Worm (Caenorhabditis elegans) whole organism, L4/young adult: ENCODE results near the gene bub-3.

ENCODE experiments used
- W03F9.2 ChIP-seq: fragments of 150-350 bp; optimal IDR thresholded peaks from 2 replicates; lab custom pipeline; 2014; ENCODE audit warnings: missing biosample characterization, missing genetic modification characterization
- dao-5 ChIP-seq: sonication (generic microtip); optimal IDR thresholded peaks from 2 replicates; lab custom pipeline; 2016; ENCODE audit warnings: missing genotype, missing genetic modification characterization, moderate library complexity, missing compliant biosample characterization
- him-1 ChIP-seq: sonication (generic microtip); optimal IDR thresholded peaks from 2 replicates; lab custom pipeline; 2016; ENCODE audit warnings: missing genotype, missing genetic modification reagents, missing genetic modification characterization, missing compliant biosample characterization

bub-3 gene

DNA sequence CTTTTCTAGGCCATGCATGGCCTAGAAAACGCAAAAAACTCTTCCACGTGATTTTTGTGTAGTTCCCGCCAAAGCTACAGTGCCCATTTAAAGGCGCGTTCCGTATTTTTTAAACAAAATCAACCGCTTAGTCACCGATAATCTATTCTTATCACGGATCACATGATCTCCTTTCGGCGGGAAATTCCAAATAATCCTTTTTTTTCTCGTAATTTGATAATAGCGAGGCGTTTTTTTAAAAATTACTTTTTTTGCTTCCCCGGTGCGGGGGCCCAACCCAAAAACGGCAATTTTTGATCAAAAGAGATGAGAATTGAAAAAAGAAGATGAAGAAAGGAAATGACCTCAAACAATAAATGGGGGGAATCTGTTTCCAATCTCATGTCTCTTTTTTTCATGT lies 25.2 kb downstream of the bub-3 start:
- no peak for TF ChIP-seq dao-5 (tag; lab: Kevin White, UChicago)
- no peak for TF ChIP-seq him-1
- TF ChIP-seq W03F9.2 (tag; lab: Kevin White, UChicago), result no peak

DNA sequence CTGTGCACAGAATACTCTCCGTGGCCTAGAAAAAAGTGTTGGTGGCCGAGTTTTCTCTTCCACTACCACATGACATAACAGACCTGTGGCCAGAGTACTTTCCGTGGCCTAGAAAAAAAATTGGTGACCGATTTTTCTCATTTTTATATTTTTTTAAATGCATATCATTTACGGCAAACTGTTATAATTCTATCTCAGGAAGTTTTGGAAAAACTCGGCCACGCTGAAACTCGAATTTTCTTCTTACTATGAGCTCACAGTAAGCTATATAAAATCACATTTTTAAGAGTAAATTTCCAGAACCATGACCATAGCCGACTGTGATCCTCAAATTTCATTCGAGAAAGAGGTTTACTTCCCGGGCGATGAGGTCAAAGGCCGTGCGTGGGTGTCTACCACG lies 26.2 kb downstream of the bub-3 start, which contains the start of gene arrd-14:
Gene arrd-14, plus strand, starts transcription at position 301 of the 400 bp plus-strand sequence.
- TF ChIP-seq dao-5 (tag; lab: Kevin White, UChicago), result no peak
- TF ChIP-seq him-1, result no peak
- TF ChIP-seq W03F9.2 (tag; lab: Kevin White, UChicago), result no peak

DNA sequence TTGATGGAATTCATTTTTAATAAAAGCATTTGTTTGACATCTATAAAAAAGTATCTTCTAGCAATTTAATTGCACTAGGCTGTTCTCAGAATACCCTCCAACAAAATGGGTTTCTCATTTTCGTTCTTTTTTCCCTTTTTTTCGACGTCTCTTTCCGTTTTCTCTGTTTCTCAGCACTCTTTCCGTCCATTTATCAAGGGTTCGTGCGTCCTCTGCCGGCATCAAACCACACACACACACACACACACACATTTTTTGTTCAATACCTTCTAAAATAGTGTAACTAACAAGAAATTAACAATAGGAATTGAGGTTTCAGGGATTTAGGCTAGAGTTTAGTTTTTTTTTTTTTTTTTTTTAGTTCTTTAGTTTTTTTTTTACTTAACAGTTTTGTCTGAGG lies 30.4 kb downstream of the bub-3 start:
- TF ChIP-seq him-1, result no peak
- TF ChIP-seq dao-5 (tag; lab: Kevin White, UChicago), result no peak
- TF ChIP-seq W03F9.2 (tag; lab: Kevin White, UChicago), result no peak

DNA sequence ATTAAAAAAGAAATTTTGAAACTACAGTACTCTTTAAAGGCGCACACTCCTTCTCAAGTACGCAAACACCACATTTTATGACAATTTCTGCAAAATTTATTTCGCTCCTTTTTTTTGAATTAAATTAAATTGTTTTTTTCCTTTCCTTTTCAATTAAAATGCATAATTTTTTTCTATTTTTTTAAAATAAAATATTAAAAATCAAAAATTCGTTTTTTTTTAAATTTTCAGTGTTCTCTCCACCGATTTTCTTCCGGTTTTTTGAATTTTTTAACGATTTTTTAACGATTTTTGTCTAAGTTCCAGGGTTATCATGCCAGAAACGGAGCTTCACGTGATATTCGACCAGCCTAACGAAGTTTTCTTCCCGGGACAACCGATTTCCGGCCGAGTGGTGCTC lies 32.2 kb downstream of the bub-3 start, which contains the start of gene arrd-13:
Gene arrd-13, plus strand, starts transcription at position 301 of the 400 bp plus-strand sequence.
- TF ChIP-seq him-1, result no peak
- no peak for TF ChIP-seq W03F9.2 (tag; lab: Kevin White, UChicago)
- no peak for TF ChIP-seq dao-5 (tag; lab: Kevin White, UChicago)

DNA sequence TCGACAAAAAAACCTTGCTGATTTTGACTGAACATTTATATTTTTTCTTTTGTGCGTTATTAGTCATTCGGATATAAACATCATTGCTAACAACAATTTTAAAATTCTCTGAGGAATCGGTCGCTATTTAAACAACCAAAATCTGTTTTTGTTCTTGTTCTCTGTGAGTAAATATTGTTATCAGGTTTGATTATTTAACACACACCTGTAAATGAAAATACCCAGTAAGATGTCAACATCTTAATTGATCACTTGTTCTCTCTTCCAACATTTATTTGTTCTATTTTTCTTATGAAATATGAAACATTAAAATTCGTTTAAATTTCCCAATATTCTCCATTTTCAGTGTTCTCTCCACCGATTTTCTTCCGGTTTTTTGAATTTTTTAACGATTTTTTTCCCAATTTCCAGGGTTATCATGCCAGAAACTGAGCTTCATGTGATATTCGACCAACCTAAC lies 37.2 kb downstream of the bub-3 start, which contains the start of gene arrd-11:
Gene arrd-11, plus strand, starts transcription at position 410 of the 460 bp plus-strand sequence.
- TF ChIP-seq W03F9.2 (tag; lab: Kevin White, UChicago) (no peak), him-1 (no peak), dao-5 (tag; lab: Kevin White, UChicago) (no peak)

DNA sequence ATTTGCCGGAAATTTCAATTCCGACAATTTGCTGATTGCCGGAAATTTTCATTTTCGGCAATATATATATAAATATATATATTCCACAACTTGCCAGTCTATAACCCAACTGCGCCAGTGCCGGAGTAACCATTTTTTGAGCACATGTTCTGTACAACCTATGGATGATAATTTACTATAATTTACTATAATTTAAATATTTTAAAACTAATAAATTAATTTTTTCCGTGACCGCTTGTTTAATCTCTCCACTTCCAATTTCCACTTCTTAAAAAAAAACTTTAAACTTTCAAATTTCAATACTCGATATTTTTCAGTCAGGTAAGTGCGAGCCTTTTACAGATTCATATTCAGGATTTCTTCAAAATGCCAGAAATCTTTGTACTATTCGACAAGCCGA lies 40.1 kb downstream of the bub-3 start, which contains the start of gene arrd-12:
Gene arrd-12, plus strand, starts transcription at position 301 of the 400 bp plus-strand sequence.
- TF ChIP-seq dao-5 (tag; lab: Kevin White, UChicago) (no peak), him-1 (no peak), W03F9.2 (tag; lab: Kevin White, UChicago) (no peak)

DNA sequence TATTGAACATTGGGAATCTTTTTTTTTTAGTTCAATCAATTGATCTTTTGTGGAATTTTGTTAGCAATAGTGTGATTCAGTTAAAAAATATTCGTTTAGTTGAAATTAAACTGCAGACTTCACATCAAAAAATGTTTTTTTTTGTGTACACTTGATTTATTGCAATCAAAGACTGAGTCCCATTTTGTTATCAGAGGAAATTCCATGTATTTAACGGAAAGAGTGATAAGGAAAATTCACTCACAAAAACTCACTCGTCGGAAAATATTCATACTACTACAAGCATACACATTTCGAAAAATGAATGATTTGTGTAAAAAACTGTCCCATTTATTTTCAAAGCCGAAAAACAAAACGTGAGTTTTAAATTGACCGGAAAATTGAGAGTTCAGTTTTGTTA lies 45.5 kb downstream of the bub-3 start, which contains the start of gene C01B9.1:
Gene C01B9.1, plus strand, starts transcription at position 241 of the 400 bp plus-strand sequence.
- TF ChIP-seq W03F9.2 (tag; lab: Kevin White, UChicago) (no peak), dao-5 (tag; lab: Kevin White, UChicago) (no peak), him-1 (no peak)
